Worm (Caenorhabditis elegans): ENCODE measurements around the gene F58A6.5.

F58A6.5 gene

ce11 chrII:5105020-5105419, 43.2 kb downstream of the F58A6.5 start (continued):
- TF ChIP-seq lin-35 (GFP tag; optimal IDR thresholded peaks at IDR 0.05): peak; percentile 60 to 82
- 0 out of 2 replicates have a peak, but pooled peaks have one; percentile 38 for TF ChIP-seq mab-9 (GFP tag; IDR thresholded peaks at IDR 0.05)
- peak; percentile 34 for TF ChIP-seq vab-15 (tag; optimal IDR thresholded peaks at IDR 0.05)
- TF ChIP-seq Y116A8C.19 (tag; optimal IDR thresholded peaks at IDR 0.05; ENCODE audit: borderline replicate concordance): no peak
- no peak for TF ChIP-seq fkh-4 (tag; optimal IDR thresholded peaks at IDR 0.05; ENCODE audit: borderline replicate concordance)
- TF ChIP-seq elt-3 (tag; optimal IDR thresholded peaks at IDR 0.05): peak in 3 of 6 experiments; percentile 15 to 50 (median 19)
- TF ChIP-seq ztf-11 (tag; optimal IDR thresholded peaks at IDR 0.05): peak in 1 of 2 experiments; percentile 32
- no peak for TF ChIP-seq hpl-2 (GFP tag; optimal IDR thresholded peaks at IDR 0.05)
- no peak for TF ChIP-seq isw-1 (GFP tag; IDR thresholded peaks at IDR 0.05)
- no peak for TF ChIP-seq ztf-4 (tag; optimal IDR thresholded peaks at IDR 0.05)
- peak; percentile 73 for TF ChIP-seq nhr-71 (tag; optimal IDR thresholded peaks at IDR 0.05)

- no peak for TF ChIP-seq pqm-1 (tag; optimal IDR thresholded peaks at IDR 0.05)
- TF ChIP-seq blmp-1 (tag; optimal IDR thresholded peaks at IDR 0.05): peak; percentile 12
- no peak for TF ChIP-seq hpl-2 (GFP tag; optimal IDR thresholded peaks at IDR 0.05)
- peak; percentile 95 for TF ChIP-seq elt-2 (tag; optimal IDR thresholded peaks at IDR 0.05)
- peak in 1 of 2 experiments; percentile 9 for TF ChIP-seq lin-35 (GFP tag; optimal IDR thresholded peaks at IDR 0.05)
- no peak for TF ChIP-seq ces-1 (GFP tag; optimal IDR thresholded peaks at IDR 0.05)
Measured at ce11 chrII:5103784-5104457, 44.3 kb downstream of the F58A6.5 start, which contains the start of the genes C04G6.11 and mpk-2. C04G6.11 (minus strand) TSS chrII:5103834. mpk-2 (plus strand) TSS chrII:5104118.

ce11 chrII:5103189-5103588, 45.1 kb downstream of the F58A6.5 start:
- TF ChIP-seq dsc-1 (tag; optimal IDR thresholded peaks at IDR 0.05): no peak
- no peak for TF ChIP-seq ceh-90 (tag; optimal IDR thresholded peaks at IDR 0.05)
- TF ChIP-seq pqm-1 (tag; optimal IDR thresholded peaks at IDR 0.05): no peak
- peak; percentile 48 for TF ChIP-seq blmp-1 (tag; optimal IDR thresholded peaks at IDR 0.05)
- no peak for TF ChIP-seq lin-15B (tag; optimal IDR thresholded peaks at IDR 0.05)
- no peak for TF ChIP-seq nhr-12 (tag; optimal IDR thresholded peaks at IDR 0.05)
- TF ChIP-seq sptf-1 (tag; optimal IDR thresholded peaks at IDR 0.05): no peak
- TF ChIP-seq dpl-1 (GFP tag; optimal IDR thresholded peaks at IDR 0.05): peak in 1 of 3 experiments; percentile 6
- no peak for TF ChIP-seq nhr-77 (tag; optimal IDR thresholded peaks at IDR 0.05)
- TF ChIP-seq tlp-1 (tag; optimal IDR thresholded peaks at IDR 0.05): no peak
- TF ChIP-seq lin-13 (GFP tag; optimal IDR thresholded peaks at IDR 0.05): no peak
- TF ChIP-seq nhr-85 (tag): peak; percentile 81
- TF ChIP-seq Y116A8C.19 (tag; optimal IDR thresholded peaks at IDR 0.05; ENCODE audit: borderline replicate concordance): no peak
- TF ChIP-seq rnt-1 (tag; optimal IDR thresholded peaks at IDR 0.05): no peak
- TF ChIP-seq irx-1 (tag; optimal IDR thresholded peaks at IDR 0.05): no peak
- no peak for TF ChIP-seq elt-3 (tag; optimal IDR thresholded peaks at IDR 0.05)
- no peak for TF ChIP-seq snpc-4 (tag; optimal IDR thresholded peaks at IDR 0.05)
- no peak for TF ChIP-seq aly-2 (tag; optimal IDR thresholded peaks at IDR 0.05)
- no peak for TF ChIP-seq hlh-17 (GFP tag; optimal IDR thresholded peaks at IDR 0.05; ENCODE audit: borderline replicate concordance)
- TF ChIP-seq pag-3 (tag; optimal IDR thresholded peaks at IDR 0.05; ENCODE audit: borderline replicate concordance, insufficient read depth): no peak
- peak; percentile 62 for TF ChIP-seq lin-14 (GFP tag; optimal IDR thresholded peaks at IDR 0.05)
- TF ChIP-seq ama-1 (optimal IDR thresholded peaks at IDR 0.05): no peak
- no peak for TF ChIP-seq ceh-8 (GFP tag; optimal IDR thresholded peaks at IDR 0.05)
- no peak for TF ChIP-seq alr-1 (tag; optimal IDR thresholded peaks at IDR 0.05; ENCODE audit: borderline replicate concordance)

- no peak for TF ChIP-seq lir-3 (tag; optimal IDR thresholded peaks at IDR 0.05; ENCODE audit: poor library complexity)
- no peak for TF ChIP-seq efl-1 (optimal IDR thresholded peaks at IDR 0.05)
- TF ChIP-seq efl-1 (GFP tag; optimal IDR thresholded peaks at IDR 0.05 in 1 of 2): peak in 1 of 2 experiments; percentile 53
Measured at ce11 chrII:5101701-5102100, 46.5 kb downstream of the F58A6.5 start, which contains the start of the genes idpb-3 and idpb-1. idpb-3 (minus strand) TSS chrII:5101801. idpb-1 (plus strand) TSS chrII:5101984.

All from whole organism, L1 larva.